Fruit fly (Drosophila melanogaster): ENCODE measurements around the gene mRpS7.

The mRpS7 gene

dm6 chr2L:10375464-10376236 lies 10.8 kb upstream of the mRpS7 start, which contains the start of the genes CG33303 and dpr19:
TSS of gene CG33303 (minus strand) at chr2L:10375757.
TSS of gene dpr19 (plus strand) at chr2L:10376168.
- peak; percentile 11 for TF ChIP-seq noc (tag; optimal IDR thresholded peaks at IDR 0.05)

dm6 chr2L:10376276-10376675 lies 10.2 kb upstream of the mRpS7 start:
- TF ChIP-seq noc (tag; optimal IDR thresholded peaks at IDR 0.05) = no peak

DNA sequence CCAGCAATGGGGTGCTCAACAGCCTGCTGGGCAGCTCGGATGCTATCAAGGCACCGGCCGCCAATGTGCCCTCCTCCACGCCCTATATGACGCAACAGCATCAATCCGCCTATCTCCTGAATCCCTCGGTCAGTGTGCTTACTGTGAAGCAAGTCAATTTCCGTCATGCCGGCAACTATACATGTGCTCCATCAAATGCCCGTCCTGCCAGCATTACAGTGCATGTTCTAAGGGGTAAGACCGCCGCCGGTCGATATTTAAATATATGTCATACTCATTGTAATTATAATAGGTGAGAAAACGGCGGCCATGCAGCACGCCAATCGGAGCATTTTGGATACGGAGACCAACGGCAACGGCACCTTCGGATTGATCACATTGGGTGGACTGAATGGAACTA lies 7.8 kb upstream of the mRpS7 start:
- no peak for TF ChIP-seq noc (tag; optimal IDR thresholded peaks at IDR 0.05)

DNA sequence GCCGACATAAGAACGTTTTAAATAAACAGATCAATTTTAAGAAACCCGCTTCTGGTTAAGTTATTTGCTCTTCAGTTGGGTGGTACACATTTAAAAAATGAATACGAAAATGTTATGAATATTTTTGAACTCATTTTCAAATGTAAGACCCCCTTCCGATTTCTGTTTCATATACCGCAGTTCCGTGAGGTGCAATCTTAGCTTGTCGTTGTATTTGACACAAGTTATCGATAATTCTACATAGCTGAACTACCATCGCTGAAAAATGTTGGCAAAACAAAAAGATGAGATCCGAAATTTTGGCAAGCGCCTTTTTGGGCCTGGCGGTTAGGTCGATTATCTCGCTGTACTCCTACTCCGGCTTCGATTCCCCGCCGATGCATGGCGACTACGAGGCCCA lies 6.6 kb upstream of the mRpS7 start, which contains the start of gene gny:
Gene gny, plus strand, starts transcription at position 239 of the 400 bp plus-strand sequence.
- TF ChIP-seq noc (tag; optimal IDR thresholded peaks at IDR 0.05) = no peak

DNA sequence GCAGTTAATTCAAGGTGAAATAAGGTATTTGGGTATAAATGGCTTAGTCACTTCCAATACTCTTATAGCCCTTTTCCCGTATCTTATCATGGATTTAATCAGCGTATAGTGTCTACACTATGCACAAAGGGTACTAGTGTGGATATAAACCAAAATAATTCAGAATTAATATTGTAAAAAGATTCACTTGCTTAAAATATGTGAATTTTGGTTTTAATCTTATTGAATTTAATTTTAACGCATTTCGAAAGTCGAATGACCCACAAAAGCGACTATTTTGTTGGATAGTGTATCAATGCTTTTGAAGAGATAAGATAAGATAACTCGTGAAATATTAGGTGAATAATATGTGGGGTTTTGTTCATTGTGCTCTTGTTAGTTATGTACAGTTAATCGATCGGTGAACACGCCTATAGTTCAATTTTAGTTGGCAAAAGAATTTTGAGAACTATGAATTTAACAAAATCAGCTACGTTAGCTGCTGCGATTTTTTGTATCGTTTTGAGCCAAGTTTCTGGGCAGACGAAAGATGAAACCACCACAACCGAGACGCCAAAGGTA lies 4.5 kb upstream of the mRpS7 start, which contains the start of gene CG5096:
Gene CG5096, plus strand, starts transcription at position 374 of the 561 bp plus-strand sequence.
- TF ChIP-seq noc (tag; optimal IDR thresholded peaks at IDR 0.05) = peak; percentile 97

DNA sequence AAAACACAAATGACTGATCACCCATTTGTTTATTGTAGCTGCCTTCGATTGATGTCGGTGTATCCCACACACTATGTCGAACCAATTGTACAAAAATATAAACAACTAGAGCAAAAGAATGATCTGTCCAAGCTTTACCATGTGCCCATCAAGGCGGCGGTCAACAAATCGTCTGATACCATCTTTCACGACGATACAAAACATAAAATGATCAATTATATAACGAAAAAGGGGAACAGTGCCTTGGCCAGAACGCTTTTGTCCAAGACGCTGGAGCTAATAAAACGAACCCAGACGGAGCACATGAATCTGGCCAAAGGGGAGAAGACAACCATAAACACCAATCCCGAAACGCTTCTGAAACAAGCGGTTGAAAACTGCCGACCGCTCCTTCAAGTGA lies 362 bp downstream of the mRpS7 start:
- no peak for TF ChIP-seq noc (tag; optimal IDR thresholded peaks at IDR 0.05)

DNA sequence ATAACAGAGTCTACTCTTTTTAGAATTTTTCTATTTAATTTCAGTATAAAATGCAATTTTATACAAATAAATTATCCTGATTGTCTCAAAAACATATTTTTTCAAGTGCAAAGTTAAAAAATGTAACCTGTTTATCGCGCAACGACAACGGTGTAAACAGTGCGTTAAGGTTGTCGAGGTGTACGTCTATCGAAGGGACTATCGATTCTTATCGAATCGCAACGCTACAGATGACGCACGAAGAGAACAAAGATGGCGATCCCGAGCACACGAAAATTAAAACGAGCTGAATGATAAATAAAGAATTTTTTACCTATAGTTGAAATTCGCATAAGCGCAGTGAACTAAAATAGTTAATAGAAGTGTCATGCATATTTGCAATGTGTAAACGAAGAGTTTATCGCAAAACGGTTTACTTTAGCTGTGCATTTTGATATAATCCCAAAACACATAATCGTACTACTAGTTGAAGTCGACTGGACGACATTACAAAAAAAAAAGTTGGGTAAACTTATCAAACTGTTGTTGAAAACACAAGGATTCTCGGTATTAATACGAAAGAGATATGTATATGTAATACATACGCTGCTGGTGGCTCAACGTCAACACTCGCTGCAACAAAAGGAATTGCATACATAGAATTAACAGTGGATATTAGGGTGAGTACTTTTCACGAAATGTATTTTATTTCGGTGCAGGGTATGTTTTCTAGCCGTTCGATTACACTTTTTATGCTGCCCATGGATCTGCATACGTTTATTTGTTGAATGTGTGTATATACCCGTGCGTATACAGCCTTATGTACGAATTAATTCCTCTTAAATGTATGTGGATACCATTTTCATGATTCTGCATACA lies 1.6 kb downstream of the mRpS7 start, which contains the start of gene da:
Gene da, plus strand, starts transcription at position 237 of the 858 bp plus-strand sequence.
- TF ChIP-seq noc (tag; optimal IDR thresholded peaks at IDR 0.05) = peak; percentile 31

dm6 chr2L:10393467-10393866 lies 7.0 kb downstream of the mRpS7 start:
- no peak for TF ChIP-seq noc (tag; optimal IDR thresholded peaks at IDR 0.05)

- no peak for TF ChIP-seq noc (tag; optimal IDR thresholded peaks at IDR 0.05)
Observed at dm6 chr2L:10395035-10395434, 8.6 kb downstream of the mRpS7 start.

DNA sequence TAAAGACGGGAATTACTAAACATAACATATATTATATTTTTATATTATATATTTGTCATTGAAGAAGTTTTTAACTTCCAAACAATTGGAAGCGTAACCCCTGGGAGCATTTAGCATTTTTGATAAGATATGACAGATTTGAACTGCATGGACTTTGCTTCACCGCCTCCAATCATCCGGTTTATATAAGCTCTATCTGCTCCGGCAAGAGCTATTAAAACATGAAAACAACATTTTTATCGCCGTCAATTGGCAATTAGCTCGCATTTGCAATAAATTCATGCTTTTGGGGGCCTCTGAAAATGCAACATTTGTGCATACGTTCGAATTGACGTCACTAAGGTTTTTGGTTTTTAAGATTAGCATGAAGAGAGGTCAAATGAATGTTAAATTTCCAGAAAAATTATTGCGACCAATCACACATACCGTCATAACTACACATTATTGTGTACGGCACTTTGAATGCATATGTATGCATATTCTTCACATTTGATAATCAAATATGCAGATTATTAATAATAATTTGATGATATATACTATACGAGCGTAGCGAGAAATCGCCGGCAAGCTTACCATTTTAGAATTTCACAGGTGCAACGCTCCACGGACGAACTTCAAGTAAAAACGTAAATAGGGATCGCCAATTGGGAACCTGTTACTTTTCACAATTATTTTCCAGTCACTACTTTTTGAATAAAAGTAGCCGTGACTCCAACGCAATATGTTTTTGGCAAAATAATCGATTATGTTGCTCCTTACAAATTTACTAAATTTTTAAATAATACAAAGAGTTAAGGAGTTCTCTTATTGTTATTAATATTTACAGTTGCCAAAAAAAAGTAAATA lies 9.4 kb downstream of the mRpS7 start, which contains the start of gene Mdh1:
Gene Mdh1, minus strand, starts transcription at position 691 of the 846 bp plus-strand sequence.
- TF ChIP-seq noc (tag; optimal IDR thresholded peaks at IDR 0.05) = no peak

DNA sequence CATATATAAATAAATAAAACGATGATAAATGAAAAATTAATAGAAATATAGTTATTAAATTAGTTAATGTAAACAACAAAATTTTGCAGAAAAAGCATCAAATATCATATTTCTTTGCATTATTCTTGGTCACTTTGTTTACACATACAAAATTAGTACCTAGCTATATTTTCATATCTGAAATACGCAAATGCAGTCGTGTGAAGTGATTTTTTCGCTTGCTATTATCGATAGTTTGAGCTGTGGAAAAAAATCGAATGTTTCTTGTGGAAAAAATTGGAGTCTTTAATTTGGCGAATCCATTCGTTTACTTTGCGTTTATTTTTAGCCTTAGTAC lies 10.0 kb downstream of the mRpS7 start, which contains the start of gene Cnot4:
Gene Cnot4, plus strand, starts transcription at position 229 of the 337 bp plus-strand sequence.
- no peak for TF ChIP-seq noc (tag; optimal IDR thresholded peaks at IDR 0.05)

DNA sequence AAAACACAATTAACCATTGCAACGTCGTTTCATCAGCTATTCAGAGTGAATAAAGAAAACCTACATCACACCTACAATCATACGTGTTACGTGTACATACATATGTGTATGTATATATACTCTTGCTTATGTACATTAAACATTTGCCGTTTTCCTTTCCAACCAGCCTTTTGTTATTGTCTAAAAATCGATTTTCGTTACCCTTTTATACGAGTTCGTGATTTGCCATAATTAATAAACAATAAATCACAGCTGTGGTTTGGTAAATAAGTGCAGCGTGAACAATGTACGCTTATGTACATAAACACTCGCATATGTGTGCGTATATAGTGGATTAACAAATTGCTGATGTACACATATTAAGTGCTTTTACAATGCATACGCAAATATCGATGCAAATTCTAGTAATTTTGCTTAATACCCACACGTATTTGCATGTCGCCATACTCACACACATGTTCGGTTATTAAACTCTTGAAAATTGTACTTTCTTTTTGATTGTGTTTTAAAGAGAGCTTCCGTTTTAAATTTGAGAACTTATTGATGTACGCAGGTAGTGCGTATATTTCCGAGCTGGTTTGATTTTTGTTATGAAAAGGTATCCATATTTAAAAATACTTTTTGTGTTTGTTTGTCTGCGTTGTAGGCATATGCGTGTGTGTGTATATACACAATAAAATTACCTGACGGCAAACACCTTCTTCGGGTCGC lies 10.6 kb downstream of the mRpS7 start:
- no peak for TF ChIP-seq noc (tag; optimal IDR thresholded peaks at IDR 0.05)

dm6 chr2L:10403803-10404315 lies 17.4 kb downstream of the mRpS7 start:
- TF ChIP-seq noc (tag; optimal IDR thresholded peaks at IDR 0.05) = no peak

DNA sequence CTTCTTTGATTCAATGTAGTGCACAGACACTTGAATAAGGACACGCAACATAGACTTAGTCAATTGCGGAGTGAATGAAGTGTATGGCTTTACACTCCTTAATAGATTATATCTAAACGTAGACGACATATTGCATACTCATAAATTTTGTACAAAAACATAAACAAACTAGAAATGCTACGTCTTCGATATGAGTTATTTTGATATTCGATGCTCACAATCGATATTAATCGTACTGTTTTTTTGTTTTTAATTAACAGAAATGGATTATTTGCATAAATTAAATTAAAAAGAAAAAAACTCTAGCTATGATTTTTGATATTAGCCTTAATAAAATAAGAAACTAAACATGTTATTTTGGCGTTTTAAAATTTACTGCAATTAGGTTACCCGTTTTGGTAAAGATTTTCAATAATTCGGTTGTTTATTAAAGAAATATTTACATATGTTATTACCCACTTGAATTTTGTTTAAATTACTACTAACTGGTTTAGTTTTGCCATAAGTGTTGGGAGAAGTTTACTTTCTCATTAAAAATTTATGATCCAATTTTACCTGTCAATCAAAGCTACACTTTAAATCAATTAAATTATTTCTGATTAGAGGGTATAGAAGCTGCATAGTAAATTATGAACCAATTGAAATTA lies 18.7 kb downstream of the mRpS7 start, which contains the start of the genes CG17768, LSm-4 and Ir31a:
Gene CG17768, minus strand, starts transcription at position 196 of the 647 bp plus-strand sequence.
Gene LSm-4, minus strand, starts transcription at position 196 of the 647 bp plus-strand sequence.
Gene Ir31a, plus strand, starts transcription at position 558 of the 647 bp plus-strand sequence.
- TF ChIP-seq noc (tag; optimal IDR thresholded peaks at IDR 0.05) = no peak

Measured in whole organism, larva.